Worm (Caenorhabditis elegans) whole organism, L3 larva: Measurements from ENCODE around the gene ZC513.3.

Source experiments
- R02D3.7 ChIP-seq: fragments of 150-350 bp; optimal IDR thresholded peaks from 2 replicates; lab custom pipeline; 2014; ENCODE audit warnings: missing biosample characterization, missing genetic modification characterization
- aly-2 ChIP-seq: fragments of 150-350 bp; optimal IDR thresholded peaks from 2 replicates; lab custom pipeline; 2014; ENCODE audit warnings: missing biosample characterization, missing genetic modification characterization
- ama-1 ChIP-seq: fragments of 150-350 bp; optimal IDR thresholded peaks from 2 replicates; lab custom pipeline; 2018
- ceh-9 ChIP-seq: sonication (generic microtip); optimal IDR thresholded peaks from 2 replicates; lab custom pipeline; 2018; ENCODE audit warnings: missing biosample characterization, missing genetic modification characterization
- egl-27 ChIP-seq: sonication (generic microtip); optimal IDR thresholded peaks from 4 replicates; lab custom pipeline; 2017; ENCODE audit warnings: missing biosample characterization, missing genetic modification reagents, missing genetic modification characterization
- jun-1 ChIP-seq: fragments of 150-350 bp; optimal IDR thresholded peaks from 2 replicates; lab custom pipeline; 2014; ENCODE audit warnings: missing biosample characterization, missing genetic modification reagents, missing genetic modification characterization
- lin-15B ChIP-seq: fragments of 150-350 bp; optimal IDR thresholded peaks from 2 replicates; lab custom pipeline; 2014; ENCODE audit warnings: missing biosample characterization, missing genetic modification characterization
- nhr-77 ChIP-seq: fragments of 150-350 bp; optimal IDR thresholded peaks from 2 replicates; lab custom pipeline; 2014; ENCODE audit warnings: missing biosample characterization, missing genetic modification characterization
- pha-4 ChIP-seq: fragments of 150-350 bp; optimal IDR thresholded peaks from 2 replicates; lab custom pipeline; 2014; ENCODE audit warnings: missing biosample characterization, missing genetic modification reagents, missing genetic modification characterization
- skn-1 ChIP-seq: fragments of 150-350 bp; optimal IDR thresholded peaks from 2 replicates; lab custom pipeline; 2014; ENCODE audit warnings: missing biosample characterization, missing genetic modification characterization
- snpc-4 ChIP-seq: fragments of 150-350 bp; optimal IDR thresholded peaks from 2 replicates; lab custom pipeline; 2014; ENCODE audit warnings: missing biosample characterization, missing genetic modification characterization
- unc-39 ChIP-seq: sonication (generic microtip); optimal IDR thresholded peaks from 4 replicates; lab custom pipeline; 2017; ENCODE audit warnings: missing biosample characterization, missing genetic modification characterization

DNA sequence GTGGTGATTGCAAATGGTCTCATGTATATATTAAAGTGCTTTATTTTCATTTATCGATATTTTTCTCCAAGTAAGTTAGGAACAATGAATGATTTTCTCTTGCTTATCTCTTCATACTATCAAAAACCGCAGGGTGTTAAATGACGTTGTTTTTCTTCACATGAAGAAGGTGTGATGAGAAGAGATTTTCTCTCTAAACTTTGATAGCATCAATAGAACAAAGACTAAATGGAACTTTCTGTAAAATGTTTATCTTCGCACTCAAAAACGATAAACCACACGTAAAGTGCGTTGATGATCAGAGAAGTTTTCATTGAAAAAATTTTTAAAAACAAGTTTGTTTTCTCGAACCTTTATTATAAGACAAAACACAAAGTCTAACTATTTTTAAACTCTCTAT is 33.0 kb downstream of the ZC513.3 start:
- no peak for TF ChIP-seq unc-39 (tag; lab: Kevin White, UChicago)
- TF ChIP-seq snpc-4 (tag; lab: Kevin White, UChicago) = no peak
- no peak for TF ChIP-seq jun-1 (tag; lab: Kevin White, UChicago)
- TF ChIP-seq aly-2 (tag; lab: Kevin White, UChicago) = no peak
- no peak for TF ChIP-seq pha-4
- no peak for TF ChIP-seq lin-15B (tag; lab: Kevin White, UChicago)
- TF ChIP-seq skn-1 (tag; lab: Kevin White, UChicago) = no peak
- no peak for TF ChIP-seq R02D3.7 (tag; lab: Kevin White, UChicago)
- no peak for TF ChIP-seq nhr-77 (tag; lab: Kevin White, UChicago)
- no peak for TF ChIP-seq egl-27
- no peak for TF ChIP-seq ceh-9
- no peak for TF ChIP-seq ama-1 (lab: Kevin White, UChicago)
